Worm (Caenorhabditis elegans) whole organism, mixed stage, embryonic: ENCODE data around the gene srx-110.

Experiments used
- M03D4.4 ChIP-seq: sonication (generic microtip); optimal IDR thresholded peaks from 2 replicates; lab custom pipeline; 2017; ENCODE audit warnings: mild to moderate bottlenecking, missing genetic modification characterization, missing compliant biosample characterization
- bed-3 ChIP-seq: fragments of 200-800 bp; sonication (Bioruptor generic); optimal IDR thresholded peaks from 3 replicates; lab custom pipeline; 2018; ENCODE audit warnings: mild to moderate bottlenecking, missing genetic modification characterization, moderate library complexity, missing compliant biosample characterization
- blmp-1 ChIP-seq: fragments of 150-350 bp; optimal IDR thresholded peaks from 2 replicates; lab custom pipeline; 2014; ENCODE audit warnings: missing biosample characterization, missing genetic modification characterization
- ceh-39 ChIP-seq: fragments of 150-350 bp; optimal IDR thresholded peaks from 2 replicates; lab custom pipeline; 2014; ENCODE audit warnings: missing biosample characterization, missing genetic modification characterization
- ceh-43 ChIP-seq: fragments of 200-800 bp; sonication (Bioruptor generic); optimal IDR thresholded peaks from 2 replicates; lab custom pipeline; 2018; ENCODE audit warnings: mild to moderate bottlenecking, missing genetic modification characterization, moderate library complexity, missing compliant biosample characterization
- ceh-83 ChIP-seq: fragments of 200-800 bp; sonication (Bioruptor generic); optimal IDR thresholded peaks from 2 replicates; lab custom pipeline; 2018; ENCODE audit warnings: mild to moderate bottlenecking, missing genetic modification characterization, missing compliant biosample characterization
- ces-1 ChIP-seq: fragments of 150-350 bp; optimal IDR thresholded peaks from 2 replicates; lab custom pipeline; 2014; ENCODE audit warnings: missing biosample characterization, missing genetic modification reagents, missing genetic modification characterization
- cnd-1 ChIP-seq: fragments of 200-800 bp; sonication (Bioruptor generic); optimal IDR thresholded peaks from 2 replicates; lab custom pipeline; 2018; ENCODE audit warnings: mild to moderate bottlenecking, missing genetic modification characterization, missing compliant biosample characterization
- drap-1 ChIP-seq: fragments of 200-800 bp; sonication (Bioruptor generic); optimal IDR thresholded peaks from 3 replicates; lab custom pipeline; 2018; ENCODE audit warnings: mild to moderate bottlenecking, missing genetic modification characterization, missing compliant biosample characterization
- elt-1 ChIP-seq: sonication (generic microtip); optimal IDR thresholded peaks from 2 replicates; lab custom pipeline; 2017; ENCODE audit warnings: missing genetic modification characterization, mild to moderate bottlenecking, missing compliant biosample characterization, antibody characterized with exemption, moderate library complexity, borderline replicate concordance; ENCODE audit not compliant: insufficient read depth
- elt-3 ChIP-seq: fragments of 150-350 bp; optimal IDR thresholded peaks from 2 replicates; lab custom pipeline; 2014; ENCODE audit warnings: missing biosample characterization, missing genetic modification characterization
- flh-1 ChIP-seq: fragments of 200-800 bp; sonication (Bioruptor generic); optimal IDR thresholded peaks from 2 replicates; lab custom pipeline; 2018; ENCODE audit warnings: mild to moderate bottlenecking, missing genetic modification characterization, moderate library complexity, missing compliant biosample characterization
- ham-2 ChIP-seq: fragments of 200-800 bp; sonication (Bioruptor generic); optimal IDR thresholded peaks from 2 replicates; lab custom pipeline; 2018; ENCODE audit warnings: mild to moderate bottlenecking, missing genetic modification characterization, missing compliant biosample characterization
- hlh-1 ChIP-seq: fragments of 150-350 bp; optimal IDR thresholded peaks from 2 replicates; lab custom pipeline; 2014; ENCODE audit warnings: missing biosample characterization, missing genetic modification reagents, missing genetic modification characterization
- lin-13 ChIP-seq: fragments of 150-350 bp; optimal IDR thresholded peaks from 2 replicates; lab custom pipeline; 2014; ENCODE audit warnings: missing biosample characterization, missing genetic modification characterization
- lin-32 ChIP-seq: fragments of 200-800 bp; sonication (Bioruptor generic); optimal IDR thresholded peaks from 2 replicates; lab custom pipeline; 2018; ENCODE audit warnings: mild to moderate bottlenecking, missing genetic modification characterization, missing compliant biosample characterization
- lsy-2 ChIP-seq: fragments of 150-350 bp; optimal IDR thresholded peaks from 2 replicates; lab custom pipeline; 2014; ENCODE audit warnings: missing biosample characterization, missing genetic modification characterization
- mab-5 ChIP-seq: fragments of 150-350 bp; optimal IDR thresholded peaks from 2 replicates; lab custom pipeline; 2014; ENCODE audit warnings: missing biosample characterization, missing genetic modification characterization
- mep-1 ChIP-seq: fragments of 150-350 bp; optimal IDR thresholded peaks from 2 replicates; lab custom pipeline; 2017; ENCODE audit warnings: missing biosample characterization, missing genetic modification reagents, missing genetic modification characterization, inconsistent platforms
- mls-2 ChIP-seq: sonication (generic microtip); optimal IDR thresholded peaks from 2 replicates; lab custom pipeline; 2016; ENCODE audit warnings: mild to moderate bottlenecking, missing genetic modification characterization, moderate library complexity, missing compliant biosample characterization
- nhr-12 ChIP-seq: fragments of 150-350 bp; optimal IDR thresholded peaks from 2 replicates; lab custom pipeline; 2014; ENCODE audit warnings: missing biosample characterization, missing genetic modification characterization
- nhr-2 ChIP-seq: fragments of 150-350 bp; optimal IDR thresholded peaks from 2 replicates; lab custom pipeline; 2014; ENCODE audit warnings: missing biosample characterization, missing genetic modification characterization
- nhr-237 ChIP-seq: fragments of 150-350 bp; optimal IDR thresholded peaks from 2 replicates; lab custom pipeline; 2014; ENCODE audit warnings: missing biosample characterization, missing genetic modification characterization
- nhr-28 ChIP-seq: fragments of 150-350 bp; optimal IDR thresholded peaks from 2 replicates; lab custom pipeline; 2014; ENCODE audit warnings: missing biosample characterization, missing genetic modification characterization
- nhr-76 ChIP-seq: sonication (generic microtip); optimal IDR thresholded peaks from 2 replicates; lab custom pipeline; 2017; ENCODE audit warnings: missing biosample characterization, missing genetic modification characterization
- pha-4 ChIP-seq: fragments of 150-350 bp; optimal IDR thresholded peaks from 2 replicates; lab custom pipeline; 2018; ENCODE audit warnings: missing biosample characterization, missing genetic modification reagents, missing genetic modification characterization
- sem-2 ChIP-seq: fragments of 200-800 bp; sonication (Bioruptor generic); optimal IDR thresholded peaks from 2 replicates; lab custom pipeline; 2018; ENCODE audit warnings: mild to moderate bottlenecking, missing genetic modification characterization, missing compliant biosample characterization
- snpc-4 ChIP-seq: fragments of 150-350 bp; optimal IDR thresholded peaks from 2 replicates; lab custom pipeline; 2014; ENCODE audit warnings: missing biosample characterization, missing genetic modification characterization
- sptf-1 ChIP-seq: sonication (generic microtip); optimal IDR thresholded peaks from 2 replicates; lab custom pipeline; 2017; ENCODE audit warnings: mild to moderate bottlenecking, missing genetic modification characterization, moderate library complexity, missing compliant biosample characterization
- tbx-8 ChIP-seq: fragments of 200-800 bp; sonication (Bioruptor generic); optimal IDR thresholded peaks from 2 replicates; lab custom pipeline; 2018; ENCODE audit warnings: mild to moderate bottlenecking, missing genetic modification characterization, moderate library complexity, missing compliant biosample characterization
- unc-120 ChIP-seq: sonication (generic microtip); optimal IDR thresholded peaks from 2 replicates; lab custom pipeline; 2017; ENCODE audit warnings: missing genetic modification characterization, missing compliant biosample characterization; ENCODE audit not compliant: poor library complexity, severe bottlenecking
- unc-39 ChIP-seq: fragments of 150-350 bp; optimal IDR thresholded peaks from 2 replicates; lab custom pipeline; 2014; ENCODE audit warnings: missing biosample characterization, missing genetic modification characterization
- unc-62 ChIP-seq: fragments of 150-350 bp; optimal IDR thresholded peaks from 2 replicates; lab custom pipeline; 2014; ENCODE audit warnings: missing biosample characterization, missing genetic modification reagents, missing genetic modification characterization
- zip-8 ChIP-seq: fragments of 150-350 bp; optimal IDR thresholded peaks from 2 replicates; lab custom pipeline; 2014; ENCODE audit warnings: missing biosample characterization, missing genetic modification characterization
- ztf-11 ChIP-seq: fragments of 150-350 bp; optimal IDR thresholded peaks from 2 replicates; lab custom pipeline; 2014; ENCODE audit warnings: missing biosample characterization, missing genetic modification characterization

The srx-110 gene

DNA sequence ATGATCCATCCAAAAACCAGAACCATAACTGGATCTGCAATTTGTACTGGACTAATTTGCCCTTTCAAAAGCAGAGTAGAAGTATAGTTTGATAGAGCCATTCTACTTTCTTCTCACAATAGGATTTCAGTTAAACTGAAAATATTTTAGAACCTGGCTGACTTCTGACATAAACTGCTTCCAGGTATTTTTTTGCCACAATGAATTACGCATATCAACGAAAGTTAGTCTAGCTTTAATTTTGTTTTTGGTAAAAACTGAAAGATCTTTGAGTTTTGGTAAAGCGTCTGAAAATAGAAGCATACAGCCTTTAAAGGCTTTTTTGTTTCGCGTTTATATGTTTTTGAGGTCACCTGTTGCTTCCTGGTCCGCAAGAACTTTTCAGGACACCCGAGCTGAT lies 18.7 kb upstream of the srx-110 start, which contains the start of gene srx-101:
srx-101 (minus strand) TSS at position 101 of the 400 bp plus-strand sequence.
- no peak for TF ChIP-seq unc-39 (tag; lab: Kevin White, UChicago)
- no peak for TF ChIP-seq lsy-2 (tag; lab: Kevin White, UChicago)
- no peak for TF ChIP-seq cnd-1
- no peak for TF ChIP-seq mab-5 (tag; lab: Kevin White, UChicago)
- no peak for TF ChIP-seq lin-32 (GFP tag; lab: Kevin White, UChicago)
- TF ChIP-seq nhr-2 (tag; lab: Kevin White, UChicago): no peak
- no peak for TF ChIP-seq hlh-1 (tag; lab: Kevin White, UChicago)
- no peak for TF ChIP-seq sem-2 (GFP tag; lab: Kevin White, UChicago)
- no peak for TF ChIP-seq nhr-237
- TF ChIP-seq nhr-28: no peak
- no peak for TF ChIP-seq flh-1 (GFP tag; lab: Kevin White, UChicago)
- TF ChIP-seq ztf-11 (tag; lab: Kevin White, UChicago): no peak
- no peak for TF ChIP-seq tbx-8 (GFP tag; lab: Kevin White, UChicago)
- TF ChIP-seq ceh-43: no peak
- TF ChIP-seq nhr-76 (tag; lab: Kevin White, UChicago): no peak
- no peak for TF ChIP-seq mep-1 (tag; lab: Kevin White, UChicago)
- no peak for TF ChIP-seq bed-3 (GFP tag; lab: Kevin White, UChicago)
- TF ChIP-seq mls-2 (tag; lab: Kevin White, UChicago): no peak
- TF ChIP-seq pha-4: no peak

DNA sequence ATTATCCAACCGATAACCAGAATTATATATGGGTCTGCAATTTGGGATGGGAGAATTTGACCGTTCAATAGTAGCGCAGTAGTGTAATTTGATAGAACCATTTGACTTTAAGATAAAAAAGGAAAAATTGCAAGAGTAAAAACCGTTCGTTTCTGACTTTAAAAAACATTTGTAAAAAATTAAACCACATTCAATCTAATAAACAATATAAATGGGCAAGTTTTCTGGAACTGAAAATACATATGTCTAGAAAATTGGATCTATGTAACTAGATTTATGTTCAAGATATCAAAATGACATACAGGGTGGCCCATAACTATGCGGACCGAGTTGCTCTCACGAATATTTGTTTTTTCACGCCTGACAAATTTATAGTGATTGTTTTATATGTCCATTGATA lies 14.7 kb upstream of the srx-110 start, which contains the start of gene srx-102:
srx-102 (minus strand) TSS at position 101 of the 400 bp plus-strand sequence.
- TF ChIP-seq ceh-83 (no peak), flh-1 (GFP tag; lab: Kevin White, UChicago) (no peak), elt-1 (tag; lab: Kevin White, UChicago) (no peak)

DNA sequence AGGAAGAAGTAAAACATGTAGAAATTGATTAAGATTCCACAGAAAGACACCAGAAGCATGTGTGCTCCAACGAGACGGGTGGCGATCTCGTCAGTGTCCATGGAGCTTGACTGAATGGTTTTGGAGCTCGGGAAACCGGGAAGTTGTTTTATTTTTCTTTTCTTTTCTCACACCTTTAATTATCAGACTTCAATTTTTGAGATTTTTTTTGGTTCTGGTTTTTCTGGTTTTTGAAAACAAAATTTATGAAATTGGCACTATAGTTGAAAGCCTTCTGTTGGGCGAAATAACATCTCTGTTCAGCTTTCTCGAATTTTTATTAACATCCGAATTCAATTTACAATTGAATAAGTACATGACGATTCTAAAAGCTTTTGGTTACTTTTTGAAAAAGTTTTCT lies 9.8 kb upstream of the srx-110 start, which contains the start of gene srx-104:
srx-104 (minus strand) TSS at position 101 of the 400 bp plus-strand sequence.
- TF ChIP-seq elt-3 (tag; lab: Kevin White, UChicago) (no peak), blmp-1 (tag; lab: Kevin White, UChicago) (no peak), elt-1 (tag; lab: Kevin White, UChicago) (no peak), lsy-2 (tag; lab: Kevin White, UChicago) (no peak), tbx-8 (GFP tag; lab: Kevin White, UChicago) (no peak), sem-2 (GFP tag; lab: Kevin White, UChicago) (no peak), lin-13 (no peak), unc-120 (tag; lab: Kevin White, UChicago) (no peak), unc-62 (GFP tag; lab: Kevin White, UChicago) (no peak)

DNA sequence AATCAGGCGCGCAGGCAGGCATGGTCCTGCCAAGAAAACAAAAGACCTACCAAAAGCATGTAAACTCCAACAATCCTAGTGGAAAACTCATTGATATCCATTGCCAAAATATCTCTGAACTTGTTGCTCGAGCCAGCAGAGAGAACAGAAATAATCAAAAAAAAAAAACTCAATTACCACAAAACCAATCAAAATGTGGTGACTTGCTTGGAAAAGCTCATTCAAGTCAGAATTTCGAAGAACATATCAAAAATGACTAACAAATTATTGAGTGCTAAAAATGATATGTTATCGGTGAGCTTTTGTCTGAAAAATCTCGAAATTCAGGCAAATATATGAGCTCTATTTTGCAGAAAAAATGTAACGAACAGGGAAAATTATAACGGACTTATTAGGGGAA lies 8.1 kb upstream of the srx-110 start, which contains the start of gene srx-105:
srx-105 (minus strand) TSS at position 101 of the 400 bp plus-strand sequence.
- TF ChIP-seq unc-39 (tag; lab: Kevin White, UChicago) (no peak), hlh-1 (tag; lab: Kevin White, UChicago) (no peak), nhr-12 (tag; lab: Kevin White, UChicago) (no peak), nhr-2 (tag; lab: Kevin White, UChicago) (no peak), blmp-1 (tag; lab: Kevin White, UChicago) (no peak), zip-8 (tag; lab: Kevin White, UChicago) (no peak), mep-1 (tag; lab: Kevin White, UChicago) (no peak), sptf-1 (tag; lab: Kevin White, UChicago) (no peak), ztf-11 (tag; lab: Kevin White, UChicago) (no peak), lin-32 (GFP tag; lab: Kevin White, UChicago) (no peak), ceh-83 (no peak), snpc-4 (tag; lab: Kevin White, UChicago) (no peak), mab-5 (tag; lab: Kevin White, UChicago) (no peak), ceh-43 (no peak), nhr-76 (tag; lab: Kevin White, UChicago) (no peak), drap-1 (GFP tag; lab: Kevin White, UChicago) (no peak)

ce11 chrII:3705320-3705719 lies 4.0 kb upstream of the srx-110 start, which contains the start of gene srx-108:
Gene srx-108 (plus strand): TSS chrII:3705620.
- no peak for TF ChIP-seq ceh-83
- no peak for TF ChIP-seq mab-5 (tag; lab: Kevin White, UChicago)
- TF ChIP-seq snpc-4 (tag; lab: Kevin White, UChicago): no peak
- TF ChIP-seq bed-3 (GFP tag; lab: Kevin White, UChicago): no peak
- TF ChIP-seq pha-4: no peak
- no peak for TF ChIP-seq tbx-8 (GFP tag; lab: Kevin White, UChicago)
- no peak for TF ChIP-seq elt-1 (tag; lab: Kevin White, UChicago)
- TF ChIP-seq ceh-39 (tag; lab: Kevin White, UChicago): no peak
- TF ChIP-seq mep-1 (tag; lab: Kevin White, UChicago): no peak
- no peak for TF ChIP-seq lsy-2 (tag; lab: Kevin White, UChicago)
- TF ChIP-seq sptf-1 (tag; lab: Kevin White, UChicago): no peak
- no peak for TF ChIP-seq elt-3 (tag; lab: Kevin White, UChicago)
- no peak for TF ChIP-seq unc-62 (GFP tag; lab: Kevin White, UChicago)
- no peak for TF ChIP-seq nhr-12 (tag; lab: Kevin White, UChicago)
- no peak for TF ChIP-seq ham-2 (GFP tag; lab: Kevin White, UChicago)
- no peak for TF ChIP-seq drap-1 (GFP tag; lab: Kevin White, UChicago)
- TF ChIP-seq ces-1 (GFP tag; lab: Kevin White, UChicago): no peak
- TF ChIP-seq nhr-237: no peak
- no peak for TF ChIP-seq M03D4.4
- no peak for TF ChIP-seq lin-13
